Worm (Caenorhabditis elegans) whole organism, L2 larva: ENCODE data around the gene Y54F10BM.6.

Experiments used
- C34F6.9 ChIP-seq: fragments of 150-350 bp; optimal IDR thresholded peaks from 2 replicates; lab custom pipeline; 2014; ENCODE audit warnings: missing biosample characterization, missing genetic modification characterization
- F13H6.1 ChIP-seq: sonication (generic microtip); optimal IDR thresholded peaks from 2 replicates; lab custom pipeline; 2016; ENCODE audit warnings: missing genetic modification characterization, missing compliant biosample characterization
- R02D3.7 ChIP-seq: fragments of 150-350 bp; optimal IDR thresholded peaks from 2 replicates; lab custom pipeline; 2014; ENCODE audit warnings: missing biosample characterization, missing genetic modification characterization
- Y55F3AM.14 ChIP-seq: fragments of 200-800 bp; sonication (Bioruptor generic); optimal IDR thresholded peaks from 2 replicates; lab custom pipeline; 2018; ENCODE audit warnings: mild to moderate bottlenecking, missing genetic modification characterization, missing compliant biosample characterization
- ZK546.5 ChIP-seq: sonication (generic microtip); optimal IDR thresholded peaks from 2 replicates; lab custom pipeline; 2017; ENCODE audit warnings: missing biosample characterization, missing genetic modification characterization
- alr-1 ChIP-seq: fragments of 150-350 bp; optimal IDR thresholded peaks from 2 replicates; lab custom pipeline; 2014; ENCODE audit warnings: missing biosample characterization, missing genetic modification characterization
- ama-1 ChIP-seq: fragments of 150-350 bp; optimal IDR thresholded peaks from 2 replicates; lab custom pipeline; 2018; ENCODE audit warnings: inconsistent platforms
- blmp-1 ChIP-seq: sonication (generic microtip); optimal IDR thresholded peaks from 2 replicates; lab custom pipeline; 2017; ENCODE audit warnings: missing genetic modification characterization, mild to moderate bottlenecking, missing compliant biosample characterization, antibody characterized with exemption, moderate library complexity; ENCODE audit not compliant: insufficient read depth
- ceh-16 ChIP-seq: fragments of 150-350 bp; optimal IDR thresholded peaks from 2 replicates; lab custom pipeline; 2014; ENCODE audit warnings: missing biosample characterization, missing genetic modification characterization
- ceh-82 ChIP-seq: fragments of 150-350 bp; optimal IDR thresholded peaks from 2 replicates; lab custom pipeline; 2014; ENCODE audit warnings: missing biosample characterization, missing genetic modification characterization
- egl-27 ChIP-seq: sonication (generic microtip); optimal IDR thresholded peaks from 3 replicates; lab custom pipeline; 2017; ENCODE audit warnings: missing biosample characterization, missing genetic modification reagents, missing genetic modification characterization
- elt-1 ChIP-seq: fragments of 150-350 bp; optimal IDR thresholded peaks from 2 replicates; lab custom pipeline; 2014; ENCODE audit warnings: missing biosample characterization, missing genetic modification characterization
- fos-1 ChIP-seq: fragments of 150-350 bp; optimal IDR thresholded peaks from 2 replicates; lab custom pipeline; 2014; ENCODE audit warnings: missing biosample characterization, missing genetic modification characterization
- gmeb-1 ChIP-seq: fragments of 150-350 bp; optimal IDR thresholded peaks from 2 replicates; lab custom pipeline; 2014; ENCODE audit warnings: missing biosample characterization, missing genetic modification characterization
- lin-11 ChIP-seq: fragments of 150-350 bp; sonication (generic microtip); optimal IDR thresholded peaks from 2 replicates; lab custom pipeline; 2014; ENCODE audit warnings: missing biosample characterization, missing genetic modification characterization, inconsistent platforms, mixed read lengths
- lin-39 ChIP-seq: fragments of 150-350 bp; optimal IDR thresholded peaks from 2 replicates; lab custom pipeline; 2014; ENCODE audit warnings: missing biosample characterization, missing genetic modification reagents, missing genetic modification characterization
- lsy-2 ChIP-seq, 2 experiments: fragments of 150-350 bp in 1 of 2; sonication (generic microtip) in 1 of 2; optimal IDR thresholded peaks; 2 replicates each; lab custom pipeline; 2014 to 2017; ENCODE audit warnings: missing biosample characterization in 2 of 2, missing genetic modification characterization in 2 of 2
- mab-5 ChIP-seq: fragments of 150-350 bp; optimal IDR thresholded peaks from 2 replicates; lab custom pipeline; 2014; ENCODE audit warnings: missing biosample characterization, missing genetic modification characterization
- mbf-1 ChIP-seq: sonication (generic microtip); optimal IDR thresholded peaks from 2 replicates; lab custom pipeline; 2017; ENCODE audit warnings: missing biosample characterization, missing genetic modification characterization
- mdl-1 ChIP-seq, 2 experiments: fragments of 150-350 bp in 1 of 2; sonication (generic microtip) in 1 of 2; optimal IDR thresholded peaks; 2 replicates each; lab custom pipeline; 2017; ENCODE audit warnings: missing biosample characterization in 2 of 2, missing genetic modification characterization in 2 of 2
- nhr-10 ChIP-seq: sonication (generic microtip); optimal IDR thresholded peaks from 2 replicates; lab custom pipeline; 2017; ENCODE audit warnings: missing biosample characterization, missing genetic modification characterization
- nhr-11 ChIP-seq: fragments of 150-350 bp; optimal IDR thresholded peaks from 2 replicates; lab custom pipeline; 2014; ENCODE audit warnings: missing biosample characterization, missing genetic modification characterization
- nhr-12 ChIP-seq: fragments of 150-350 bp; optimal IDR thresholded peaks from 2 replicates; lab custom pipeline; 2014; ENCODE audit warnings: missing biosample characterization, missing genetic modification characterization
- nhr-129 ChIP-seq: fragments of 150-350 bp; optimal IDR thresholded peaks from 2 replicates; lab custom pipeline; 2014; ENCODE audit warnings: missing biosample characterization, missing genetic modification characterization
- nhr-237 ChIP-seq: fragments of 150-350 bp; optimal IDR thresholded peaks from 2 replicates; lab custom pipeline; 2014; ENCODE audit warnings: missing biosample characterization, missing genetic modification characterization
- nhr-25 ChIP-seq: fragments of 150-350 bp; sonication (generic microtip); optimal IDR thresholded peaks from 3 replicates; lab custom pipeline; 2014; ENCODE audit warnings: missing biosample characterization, missing genetic modification characterization
- nhr-6 ChIP-seq: fragments of 150-350 bp; optimal IDR thresholded peaks from 2 replicates; lab custom pipeline; 2014; ENCODE audit warnings: missing biosample characterization, missing genetic modification characterization
- nhr-77 ChIP-seq: fragments of 150-350 bp; optimal IDR thresholded peaks from 2 replicates; lab custom pipeline; 2014; ENCODE audit warnings: missing biosample characterization, missing genetic modification characterization
- peb-1 ChIP-seq: fragments of 150-350 bp; optimal IDR thresholded peaks from 2 replicates; lab custom pipeline; 2014; ENCODE audit warnings: missing biosample characterization, missing genetic modification characterization
- sem-4 ChIP-seq: fragments of 150-350 bp; optimal IDR thresholded peaks from 2 replicates; lab custom pipeline; 2014; ENCODE audit warnings: missing biosample characterization, missing genetic modification reagents, missing genetic modification characterization
- sma-3 ChIP-seq: sonication (generic microtip); optimal IDR thresholded peaks from 2 replicates; lab custom pipeline; 2016; ENCODE audit warnings: missing genetic modification reagents, missing genetic modification characterization, missing compliant biosample characterization
- sma-9 ChIP-seq, 2 experiments: fragments of 150-350 bp in 1 of 2; sonication (generic microtip) in 1 of 2; optimal IDR thresholded peaks; 2 replicates each; lab custom pipeline; 2014 to 2016; ENCODE audit warnings: missing genetic modification characterization in 2 of 2, mild to moderate bottlenecking in 1 of 2, missing biosample characterization in 1 of 2, missing compliant biosample characterization in 1 of 2, missing genetic modification reagents in 1 of 2, moderate library complexity in 1 of 2
- unc-39 ChIP-seq: fragments of 150-350 bp; optimal IDR thresholded peaks from 2 replicates; lab custom pipeline; 2014; ENCODE audit warnings: missing biosample characterization, missing genetic modification characterization
- unc-55 ChIP-seq: fragments of 150-350 bp; sonication (generic microtip); optimal IDR thresholded peaks from 3 replicates; lab custom pipeline; 2014; ENCODE audit warnings: missing biosample characterization, missing genetic modification reagents, missing genetic modification characterization
- unc-62 ChIP-seq: fragments of 150-350 bp; optimal IDR thresholded peaks from 2 replicates; lab custom pipeline; 2014; ENCODE audit warnings: missing biosample characterization, missing genetic modification reagents, missing genetic modification characterization
- zag-1 ChIP-seq: fragments of 150-350 bp; optimal IDR thresholded peaks from 2 replicates; lab custom pipeline; 2014; ENCODE audit warnings: missing biosample characterization, missing genetic modification characterization
- ztf-1 ChIP-seq: fragments of 200-800 bp; sonication (Bioruptor generic); conservative IDR thresholded peaks from 2 replicates; pipeline ENCODE4 v1.3.6; 2022; ENCODE audit warnings: missing genetic modification characterization, missing compliant biosample characterization
- ztf-11 ChIP-seq: sonication (generic microtip); optimal IDR thresholded peaks from 2 replicates; lab custom pipeline; 2017; ENCODE audit warnings: missing biosample characterization, missing genetic modification characterization
- ztf-4 ChIP-seq: fragments of 150-350 bp; optimal IDR thresholded peaks from 2 replicates; lab custom pipeline; 2014; ENCODE audit warnings: missing biosample characterization, missing genetic modification characterization

Gene Y54F10BM.6

ce11 chrIII:2243617-2244016, 19.4 kb upstream of the Y54F10BM.6 start:
- no peak for TF ChIP-seq nhr-237
- TF ChIP-seq lsy-2 (tag; optimal IDR thresholded peaks at IDR 0.05; lab: Kevin White, UChicago): no peak
- TF ChIP-seq nhr-25: no peak
- TF ChIP-seq ztf-1 (GFP tag; lab: Robert Waterston, UW): no peak
- no peak for TF ChIP-seq egl-27 (tag; lab: Kevin White, UChicago)
- no peak for TF ChIP-seq ama-1 (lab: Kevin White, UChicago)
- TF ChIP-seq, all 48 proteins: peak for 0

ce11 chrIII:2245727-2246126, 17.3 kb upstream of the Y54F10BM.6 start, which contains the start of gene srd-67:
Gene srd-67 (minus strand): TSS chrIII:2245827.
- TF ChIP-seq nhr-10 (tag; lab: Kevin White, UChicago) (no peak), ztf-4 (tag; lab: Kevin White, UChicago) (no peak), Y55F3AM.14 (GFP tag; lab: Kevin White, UChicago) (no peak), ceh-82 (no peak), ztf-1 (GFP tag; lab: Robert Waterston, UW) (no peak), alr-1 (no peak), nhr-77 (tag; lab: Kevin White, UChicago) (no peak), nhr-12 (tag; lab: Kevin White, UChicago) (no peak), lin-39 (tag; lab: Kevin White, UChicago) (no peak), fos-1 (tag; lab: Kevin White, UChicago) (no peak), mdl-1 (tag; optimal IDR thresholded peaks at IDR 0.05; lab: Kevin White, UChicago) (no peak), R02D3.7 (no peak), nhr-129 (tag; lab: Kevin White, UChicago) (no peak), peb-1 (no peak), egl-27 (tag; lab: Kevin White, UChicago) (no peak), gmeb-1 (no peak), ama-1 (lab: Kevin White, UChicago) (no peak), mab-5 (tag; lab: Kevin White, UChicago) (no peak), ZK546.5 (tag; lab: Kevin White, UChicago) (no peak)

ce11 chrIII:2251348-2251747, 11.7 kb upstream of the Y54F10BM.6 start, which contains the start of gene fbxa-7:
Gene fbxa-7 (minus strand): TSS chrIII:2251448.
- TF ChIP-seq sma-3 (GFP tag; lab: Kevin White, UChicago) (no peak), lin-39 (tag; lab: Kevin White, UChicago) (no peak)
- TF ChIP-seq, all 48 proteins: peak for 0

DNA sequence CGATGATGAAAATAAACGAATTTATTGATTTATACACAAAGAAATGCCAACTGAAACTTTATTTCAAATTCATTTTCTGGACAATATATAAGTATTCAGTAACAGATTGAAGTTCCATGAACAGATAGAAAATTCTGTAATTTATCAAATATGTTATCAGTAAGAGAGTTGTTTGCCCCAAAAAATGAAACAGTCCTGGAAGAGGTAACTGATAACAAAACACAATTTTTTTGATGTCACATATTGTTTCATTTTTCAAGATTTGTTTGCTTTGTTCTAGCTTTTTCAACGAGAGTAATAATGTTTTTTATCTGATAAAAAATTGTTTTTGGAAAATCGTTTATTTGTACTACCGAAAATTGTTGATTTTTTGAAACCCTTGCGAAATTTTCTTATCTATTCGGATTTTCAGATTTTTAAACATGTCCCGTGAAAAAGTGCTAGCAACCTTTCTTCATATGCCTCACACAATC, 10.0 kb upstream of the Y54F10BM.6 start, which contains the start of gene fbxa-73:
Gene fbxa-73, plus strand, starts transcription at position 423 of the 473 bp plus-strand sequence.
- no peak for TF ChIP-seq nhr-10 (tag; lab: Kevin White, UChicago)
- no peak for TF ChIP-seq fos-1 (tag; lab: Kevin White, UChicago)
- no peak for TF ChIP-seq blmp-1 (tag; lab: Kevin White, UChicago)
- no peak for TF ChIP-seq egl-27 (tag; lab: Kevin White, UChicago)
- TF ChIP-seq zag-1 (tag; lab: Kevin White, UChicago): no peak
- TF ChIP-seq sem-4 (tag; lab: Kevin White, UChicago): no peak
- TF ChIP-seq nhr-11 (tag; lab: Kevin White, UChicago): no peak
- no peak for TF ChIP-seq alr-1
- no peak for TF ChIP-seq ZK546.5 (tag; lab: Kevin White, UChicago)
- TF ChIP-seq nhr-25: no peak
- no peak for TF ChIP-seq sma-9 (GFP tag; optimal IDR thresholded peaks at IDR 0.05; lab: Kevin White, UChicago)
- TF ChIP-seq sma-9 (tag; optimal IDR thresholded peaks at IDR 0.05; lab: Kevin White, UChicago): no peak
- no peak for TF ChIP-seq C34F6.9 (tag; lab: Kevin White, UChicago)
- no peak for TF ChIP-seq Y55F3AM.14 (GFP tag; lab: Kevin White, UChicago)
- TF ChIP-seq elt-1 (tag; lab: Kevin White, UChicago): no peak
- TF ChIP-seq nhr-6 (tag; lab: Kevin White, UChicago): no peak
- TF ChIP-seq lin-11 (tag; lab: Kevin White, UChicago): no peak
- TF ChIP-seq lin-39 (tag; lab: Kevin White, UChicago): no peak
- no peak for TF ChIP-seq peb-1
- TF ChIP-seq mab-5 (tag; lab: Kevin White, UChicago): no peak

- TF ChIP-seq mab-5 (tag; lab: Kevin White, UChicago): no peak
- TF ChIP-seq F13H6.1 (tag; lab: Kevin White, UChicago): no peak
- TF ChIP-seq nhr-12 (tag; lab: Kevin White, UChicago): no peak
- TF ChIP-seq peb-1: no peak
- no peak for TF ChIP-seq egl-27 (tag; lab: Kevin White, UChicago)
- no peak for TF ChIP-seq ceh-16 (tag; lab: Kevin White, UChicago)
- no peak for TF ChIP-seq mbf-1 (tag; lab: Kevin White, UChicago)
- no peak for TF ChIP-seq unc-39 (tag; lab: Kevin White, UChicago)
- TF ChIP-seq sem-4 (tag; lab: Kevin White, UChicago): no peak
- TF ChIP-seq unc-55 (GFP tag; lab: Kevin White, UChicago): no peak
- TF ChIP-seq nhr-6 (tag; lab: Kevin White, UChicago): no peak
- TF ChIP-seq C34F6.9 (tag; lab: Kevin White, UChicago): no peak
- no peak for TF ChIP-seq lsy-2 (tag; optimal IDR thresholded peaks at IDR 0.05; lab: Kevin White, UChicago)
- TF ChIP-seq blmp-1 (tag; lab: Kevin White, UChicago): no peak
- no peak for TF ChIP-seq unc-62 (GFP tag; lab: Kevin White, UChicago)
- TF ChIP-seq gmeb-1: no peak
- TF ChIP-seq Y55F3AM.14 (GFP tag; lab: Kevin White, UChicago): no peak
- TF ChIP-seq ztf-11 (tag; lab: Kevin White, UChicago): no peak
- no peak for TF ChIP-seq zag-1 (tag; lab: Kevin White, UChicago)
- TF ChIP-seq fos-1 (tag; lab: Kevin White, UChicago): no peak
These were observed 7.5 kb upstream of the Y54F10BM.6 start, which contains the start of gene fbxa-71 for ce11 chrIII:2255522-2255921. Gene fbxa-71 (plus strand): TSS chrIII:2255822.
